Worm (Caenorhabditis elegans): Measurements from ENCODE around the gene lgc-55.

DNA sequence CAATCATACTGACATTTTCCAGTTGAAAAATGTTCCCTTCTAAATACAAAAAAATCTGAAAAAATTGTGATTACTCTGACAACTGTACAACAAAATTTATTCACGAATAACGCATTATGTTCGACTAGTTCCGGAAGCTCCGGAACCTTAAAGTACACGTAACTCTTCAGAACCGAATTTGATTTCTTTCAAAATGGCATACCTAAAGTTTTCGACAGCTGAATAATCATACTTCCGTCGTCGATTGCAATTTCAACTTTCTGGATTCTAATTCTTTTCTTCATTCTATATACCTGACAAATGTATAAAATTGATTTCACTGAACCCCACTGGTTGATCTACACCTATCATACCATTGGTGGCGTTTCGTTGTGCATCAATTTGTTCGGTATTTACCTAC is 35.2 kb upstream of the lgc-55 start, which contains the start of gene sri-67:
- no peak for TF ChIP-seq flt-1 (GFP tag; IDR thresholded peaks at IDR 0.05)
- TF ChIP-seq ztf-29 (GFP tag; IDR thresholded peaks at IDR 0.05), result no peak
- no peak for TF ChIP-seq klf-2 (GFP tag; conservative IDR thresholded peaks at IDR 0.05)
- TF ChIP-seq cog-1 (tag; optimal IDR thresholded peaks at IDR 0.05), result no peak
- TF ChIP-seq T22C8.4 (GFP tag; IDR thresholded peaks at IDR 0.05), result no peak
- no peak for TF ChIP-seq tab-1 (GFP tag; IDR thresholded peaks at IDR 0.05)
- no peak for TF ChIP-seq ref-1 (GFP tag; conservative IDR thresholded peaks at IDR 0.05)
